Worm (Caenorhabditis elegans) whole organism, L2 larva: Measurements from ENCODE around the gene ccdc-149.

Source experiments
- blmp-1 ChIP-seq: sonication (generic microtip); optimal IDR thresholded peaks from 2 replicates; lab custom pipeline; 2017; ENCODE audit warnings: missing genetic modification characterization, mild to moderate bottlenecking, missing compliant biosample characterization, antibody characterized with exemption, moderate library complexity; ENCODE audit not compliant: insufficient read depth
- fos-1 ChIP-seq: fragments of 150-350 bp; optimal IDR thresholded peaks from 2 replicates; lab custom pipeline; 2014; ENCODE audit warnings: missing biosample characterization, missing genetic modification characterization
- lin-11 ChIP-seq: fragments of 150-350 bp; sonication (generic microtip); optimal IDR thresholded peaks from 2 replicates; lab custom pipeline; 2014; ENCODE audit warnings: missing biosample characterization, missing genetic modification characterization, inconsistent platforms, mixed read lengths
- lin-39 ChIP-seq: fragments of 150-350 bp; optimal IDR thresholded peaks from 2 replicates; lab custom pipeline; 2014; ENCODE audit warnings: missing biosample characterization, missing genetic modification reagents, missing genetic modification characterization
- mdl-1 ChIP-seq, 2 experiments: fragments of 150-350 bp in 1 of 2; sonication (generic microtip) in 1 of 2; optimal IDR thresholded peaks; 2 replicates each; lab custom pipeline; 2017; ENCODE audit warnings: missing biosample characterization in 2 of 2, missing genetic modification characterization in 2 of 2
- nhr-12 ChIP-seq: fragments of 150-350 bp; optimal IDR thresholded peaks from 2 replicates; lab custom pipeline; 2014; ENCODE audit warnings: missing biosample characterization, missing genetic modification characterization
- nhr-6 ChIP-seq: fragments of 150-350 bp; optimal IDR thresholded peaks from 2 replicates; lab custom pipeline; 2014; ENCODE audit warnings: missing biosample characterization, missing genetic modification characterization

The ccdc-149 gene

DNA sequence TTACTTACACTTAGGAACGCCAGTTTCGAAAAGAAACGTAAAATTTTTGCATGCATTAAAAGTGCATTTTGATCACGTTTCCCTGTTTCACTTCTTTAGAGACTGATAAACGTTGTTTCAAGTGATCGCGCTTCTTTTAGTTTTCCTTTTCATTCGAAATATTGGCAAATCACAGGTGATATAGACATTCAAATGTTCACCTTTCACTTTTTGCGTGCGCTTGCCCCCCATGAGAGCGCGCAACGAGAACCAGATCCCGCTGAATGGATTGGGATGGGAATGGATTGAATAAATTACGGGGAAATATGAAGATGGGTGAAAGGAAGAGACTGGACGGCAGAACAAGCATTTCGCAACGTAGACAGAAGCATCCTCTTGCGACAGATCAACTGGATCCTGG, 49.7 kb downstream of the ccdc-149 start:
- TF ChIP-seq mdl-1 (tag; optimal IDR thresholded peaks at IDR 0.05; lab: Kevin White, UChicago) (peak in 1 of 2 experiments; percentile 5), nhr-6 (no peak), lin-39 (no peak), lin-11 (tag; lab: Kevin White, UChicago) (no peak), blmp-1 (tag; lab: Kevin White, UChicago) (peak; percentile 91), fos-1 (tag; lab: Kevin White, UChicago) (peak; percentile 13), nhr-12 (tag; lab: Kevin White, UChicago) (no peak)
